Worm (Caenorhabditis elegans) whole organism, L4 larva: ENCODE results near the gene ttr-49.

Source experiments
- F26F4.8 ChIP-seq: fragments of 200-800 bp; sonication (Bioruptor generic); conservative IDR thresholded peaks from 2 replicates; pipeline ENCODE4 v1.3.6; 2022; ENCODE audit warnings: missing genetic modification characterization, missing compliant biosample characterization
- F49E8.2 ChIP-seq: sonication (generic microtip); optimal IDR thresholded peaks from 2 replicates; lab custom pipeline; 2016; ENCODE audit warnings: missing compliant biosample characterization, mild to moderate bottlenecking, missing genetic modification characterization, borderline replicate concordance
- T20F7.1 ChIP-seq: fragments of 200-800 bp; sonication (Bioruptor generic); optimal IDR thresholded peaks from 2 replicates; lab custom pipeline; 2018; ENCODE audit warnings: mild to moderate bottlenecking, missing genetic modification characterization, missing compliant biosample characterization
- Y5F2A.4 ChIP-seq: fragments of 200-800 bp; sonication (Bioruptor generic); optimal IDR thresholded peaks from 2 replicates; lab custom pipeline; 2018; ENCODE audit warnings: mild to moderate bottlenecking, missing genetic modification characterization, missing compliant biosample characterization
- Y75B8A.6 ChIP-seq: fragments of 200-800 bp; sonication (Bioruptor generic); IDR thresholded peaks from 2 replicates; pipeline ENCODE4 v1.3.6; 2022; ENCODE audit warnings: missing genetic modification reagents, missing genetic modification characterization, missing compliant biosample characterization
- aha-1 ChIP-seq: fragments of 150-350 bp; peaks from one replicate; lab custom pipeline; 2014; ENCODE audit warnings: missing biosample characterization, missing genetic modification characterization
- aly-2 ChIP-seq: sonication (generic microtip); optimal IDR thresholded peaks from 2 replicates; lab custom pipeline; 2018; ENCODE audit warnings: missing biosample characterization, missing genetic modification characterization
- arid-1 ChIP-seq: fragments of 200-800 bp; sonication (Bioruptor generic); conservative IDR thresholded peaks from 2 replicates; pipeline ENCODE4 v1.3.6; 2022; ENCODE audit warnings: missing genetic modification reagents, missing genetic modification characterization, missing compliant biosample characterization
- ceh-28 ChIP-seq: fragments of 150-350 bp; optimal IDR thresholded peaks from 2 replicates; lab custom pipeline; 2014; ENCODE audit warnings: missing biosample characterization, missing genetic modification reagents, missing genetic modification characterization
- ceh-32 ChIP-seq: sonication (generic microtip); optimal IDR thresholded peaks from 2 replicates; lab custom pipeline; 2016; ENCODE audit warnings: mild to moderate bottlenecking, missing genetic modification characterization, missing compliant biosample characterization; ENCODE audit not compliant: poor library complexity
- ceh-44 ChIP-seq: fragments of 200-800 bp; sonication (Bioruptor generic); IDR thresholded peaks from 2 replicates; pipeline ENCODE4 v1.3.6; 2022; ENCODE audit warnings: missing genetic modification reagents, missing genetic modification characterization, missing compliant biosample characterization
- ceh-62 ChIP-seq: sonication (generic microtip); optimal IDR thresholded peaks from 2 replicates; lab custom pipeline; 2017; ENCODE audit warnings: missing biosample characterization, missing genetic modification characterization
- ceh-82 ChIP-seq: sonication (generic microtip); optimal IDR thresholded peaks from 2 replicates; lab custom pipeline; 2017; ENCODE audit warnings: missing biosample characterization, missing genetic modification characterization
- duxl-1 ChIP-seq: sonication (generic microtip); optimal IDR thresholded peaks from 2 replicates; lab custom pipeline; 2016; ENCODE audit warnings: mild to moderate bottlenecking, missing genetic modification characterization, moderate library complexity, missing compliant biosample characterization; ENCODE audit not compliant: poor library complexity
- fkh-10 ChIP-seq: fragments of 150-350 bp; optimal IDR thresholded peaks from 2 replicates; lab custom pipeline; 2014; ENCODE audit warnings: missing biosample characterization, missing genetic modification reagents, missing genetic modification characterization
- gei-8 ChIP-seq: fragments of 200-800 bp; sonication (Bioruptor generic); optimal IDR thresholded peaks from 2 replicates; lab custom pipeline; 2018; ENCODE audit warnings: mild to moderate bottlenecking, missing genetic modification characterization, missing compliant biosample characterization
- hif-1 ChIP-seq, 2 experiments: sonication (generic microtip); optimal IDR thresholded peaks; 2 replicates each; lab custom pipeline; 2016 to 2017; ENCODE audit warnings: missing compliant biosample characterization in 2 of 2, missing genetic modification characterization in 2 of 2, missing genetic modification reagents in 2 of 2, missing genotype in 2 of 2, mild to moderate bottlenecking in 1 of 2
- jun-1 ChIP-seq: fragments of 150-350 bp; optimal IDR thresholded peaks from 2 replicates; lab custom pipeline; 2014; ENCODE audit warnings: missing biosample characterization, missing genetic modification reagents, missing genetic modification characterization
- lim-7 ChIP-seq: fragments of 200-800 bp; sonication (Bioruptor generic); IDR thresholded peaks from 2 replicates; pipeline ENCODE4 v1.3.6; 2022; ENCODE audit warnings: missing genetic modification characterization, missing compliant biosample characterization
- lin-15B ChIP-seq: fragments of 150-350 bp; sonication (generic microtip); optimal IDR thresholded peaks from 3 replicates; lab custom pipeline; 2014; ENCODE audit warnings: missing biosample characterization, missing genetic modification characterization
- lin-29 ChIP-seq: fragments of 200-800 bp; sonication (Bioruptor generic); IDR thresholded peaks from 2 replicates; pipeline ENCODE4 v1.3.6; 2022; ENCODE audit warnings: missing genetic modification reagents, missing genetic modification characterization, missing compliant biosample characterization
- lir-3 ChIP-seq: sonication (generic microtip); optimal IDR thresholded peaks from 2 replicates; lab custom pipeline; 2016; ENCODE audit warnings: mild to moderate bottlenecking, missing genetic modification characterization, missing compliant biosample characterization
- madf-9 ChIP-seq: fragments of 200-800 bp; sonication (Bioruptor generic); conservative IDR thresholded peaks from 2 replicates; pipeline ENCODE4 v1.3.6; 2022; ENCODE audit warnings: missing genetic modification reagents, missing genetic modification characterization, missing compliant biosample characterization
- mdl-1 ChIP-seq, 2 experiments: fragments of 150-350 bp in 1 of 2; sonication (generic microtip) in 1 of 2; optimal IDR thresholded peaks; 2 replicates each; lab custom pipeline; 2014 to 2017; ENCODE audit warnings: missing biosample characterization in 2 of 2, missing genetic modification characterization in 2 of 2
- mxl-3 ChIP-seq: fragments of 200-800 bp; sonication (Bioruptor generic); optimal IDR thresholded peaks from 2 replicates; lab custom pipeline; 2018; ENCODE audit warnings: mild to moderate bottlenecking, missing genetic modification characterization, missing compliant biosample characterization
- nhr-102 ChIP-seq: sonication (generic microtip); optimal IDR thresholded peaks from 2 replicates; lab custom pipeline; 2016; ENCODE audit warnings: mild to moderate bottlenecking, missing genetic modification characterization, moderate library complexity, missing compliant biosample characterization
- nhr-28 ChIP-seq: fragments of 150-350 bp; optimal IDR thresholded peaks from 2 replicates; lab custom pipeline; 2014; ENCODE audit warnings: missing biosample characterization, missing genetic modification characterization
- nhr-42 ChIP-seq: fragments of 200-800 bp; sonication (Bioruptor generic); IDR thresholded peaks from 2 replicates; pipeline ENCODE4 v1.3.6; 2022; ENCODE audit warnings: missing genetic modification characterization, missing compliant biosample characterization
- nhr-48 ChIP-seq: sonication (generic microtip); optimal IDR thresholded peaks from 2 replicates; lab custom pipeline; 2016; ENCODE audit warnings: mild to moderate bottlenecking, missing genetic modification characterization, missing compliant biosample characterization
- pha-4 ChIP-seq, 2 experiments: fragments of 150-350 bp in 1 of 2; fragments of 200-800 bp in 1 of 2; sonication (Bioruptor generic) in 1 of 2; IDR thresholded peaks in 1 of 2; optimal IDR thresholded peaks in 1 of 2; 2 replicates each; pipeline versions ENCODE4 v1.3.6 to Lab custom; 2014 to 2022; ENCODE audit warnings: missing genetic modification characterization in 2 of 2, missing genetic modification reagents in 2 of 2, missing biosample characterization in 1 of 2, missing compliant biosample characterization in 1 of 2
- php-3 ChIP-seq: fragments of 200-800 bp; sonication (Bioruptor generic); IDR thresholded peaks from 2 replicates; pipeline ENCODE4 v1.3.6; 2022; ENCODE audit warnings: missing genetic modification reagents, missing genetic modification characterization, missing compliant biosample characterization
- pqm-1 ChIP-seq: sonication (generic microtip); optimal IDR thresholded peaks from 2 replicates; lab custom pipeline; 2017; ENCODE audit warnings: missing biosample characterization, missing genetic modification characterization
- rbr-2 ChIP-seq: sonication (generic microtip); optimal IDR thresholded peaks from 2 replicates; lab custom pipeline; 2016; ENCODE audit warnings: missing genotype, missing genetic modification characterization, missing compliant biosample characterization
- set-16 ChIP-seq: fragments of 200-800 bp; sonication (Bioruptor generic); IDR thresholded peaks from 2 replicates; pipeline ENCODE4 v1.3.6; 2022; ENCODE audit warnings: missing genetic modification reagents, missing genetic modification characterization, missing compliant biosample characterization
- skn-1 ChIP-seq: fragments of 150-350 bp; optimal IDR thresholded peaks from 2 replicates; lab custom pipeline; 2014; ENCODE audit warnings: missing biosample characterization, missing genetic modification characterization
- snpc-1.2 ChIP-seq: fragments of 200-800 bp; sonication (Bioruptor generic); IDR thresholded peaks from 2 replicates; pipeline ENCODE4 v1.3.6; 2022; ENCODE audit warnings: missing genetic modification reagents, missing genetic modification characterization, missing compliant biosample characterization
- snpc-4 ChIP-seq: fragments of 150-350 bp; optimal IDR thresholded peaks from 2 replicates; lab custom pipeline; 2014; ENCODE audit warnings: missing biosample characterization, missing genetic modification characterization
- spr-3 ChIP-seq: fragments of 200-800 bp; sonication (Bioruptor generic); optimal IDR thresholded peaks from 2 replicates; lab custom pipeline; 2018; ENCODE audit warnings: mild to moderate bottlenecking, missing genetic modification characterization, missing compliant biosample characterization
- tra-1 ChIP-seq: fragments of 200-800 bp; sonication (Bioruptor generic); IDR thresholded peaks from 2 replicates; pipeline ENCODE4 v1.3.6; 2022; ENCODE audit warnings: missing genetic modification reagents, missing genetic modification characterization, missing compliant biosample characterization
- unc-130 ChIP-seq: sonication (generic microtip); optimal IDR thresholded peaks from 2 replicates; lab custom pipeline; 2016; ENCODE audit warnings: missing genetic modification reagents, missing genetic modification characterization, missing compliant biosample characterization
- unc-39 ChIP-seq: sonication (generic microtip); optimal IDR thresholded peaks from 2 replicates; lab custom pipeline; 2017; ENCODE audit warnings: missing biosample characterization, missing genetic modification characterization
- unc-62 ChIP-seq, 3 experiments: fragments of 150-350 bp in 1 of 3; sonication (generic microtip); optimal IDR thresholded peaks in 2 of 3; peaks in 1 of 3; 1 replicate in 1 of 3; 2 replicates in 2 of 3; lab custom pipeline; 2014 to 2017; ENCODE audit warnings: missing biosample characterization in 3 of 3, missing genetic modification characterization in 3 of 3, missing genetic modification reagents in 3 of 3, missing genotype in 1 of 3
- zag-1 ChIP-seq: fragments of 150-350 bp; optimal IDR thresholded peaks from 2 replicates; lab custom pipeline; 2014; ENCODE audit warnings: missing biosample characterization, missing genetic modification characterization
- zfp-2 ChIP-seq: sonication (generic microtip); optimal IDR thresholded peaks from 2 replicates; lab custom pipeline; 2016; ENCODE audit warnings: mild to moderate bottlenecking, missing genetic modification characterization, missing compliant biosample characterization
- zip-11 ChIP-seq: fragments of 200-800 bp; sonication (Bioruptor generic); IDR thresholded peaks from 2 replicates; pipeline ENCODE4 v1.3.6; 2022; ENCODE audit warnings: missing genetic modification characterization, missing compliant biosample characterization
- zip-2 ChIP-seq: fragments of 150-350 bp; optimal IDR thresholded peaks from 2 replicates; lab custom pipeline; 2014; ENCODE audit warnings: missing biosample characterization, missing genetic modification characterization
- ztf-7 ChIP-seq: fragments of 150-350 bp; optimal IDR thresholded peaks from 2 replicates; lab custom pipeline; 2014; ENCODE audit warnings: missing biosample characterization, missing genetic modification characterization

The ttr-49 gene

ce11 chrV:9338452-9338851 lies 17.9 kb downstream of the ttr-49 start (continued):
- TF ChIP-seq pha-4 (GFP tag; IDR thresholded peaks at IDR 0.05; lab: Robert Waterston, UW) (no peak), pha-4 (tag; optimal IDR thresholded peaks at IDR 0.05; lab: Kevin White, UChicago) (no peak)

ce11 chrV:9336462-9336861 lies 19.9 kb downstream of the ttr-49 start, which contains the start of gene coq-6:
TSS of gene coq-6 (plus strand) at chrV:9336762.
- TF ChIP-seq mxl-3 (GFP tag; lab: Kevin White, UChicago) (no peak), aha-1 (peak; percentile 69)
- TF ChIP-seq, all 104 proteins: peak for 1

- no peak for TF ChIP-seq pqm-1 (tag; lab: Kevin White, UChicago)
- no peak for TF ChIP-seq F49E8.2
- TF ChIP-seq Y5F2A.4 (GFP tag; lab: Kevin White, UChicago) = no peak
- no peak for TF ChIP-seq ceh-62
- TF ChIP-seq arid-1 (GFP tag; lab: Robert Waterston, UW) = no peak
- no peak for TF ChIP-seq Y75B8A.6
- TF ChIP-seq aly-2 (tag; lab: Kevin White, UChicago) = no peak
- TF ChIP-seq nhr-42 = no peak
- no peak for TF ChIP-seq gei-8
- no peak for TF ChIP-seq snpc-4 (tag; lab: Kevin White, UChicago)
- peak; percentile 85 for TF ChIP-seq T20F7.1 (GFP tag; lab: Kevin White, UChicago)
- TF ChIP-seq madf-9 (GFP tag; lab: Robert Waterston, UW) = no peak
- no peak for TF ChIP-seq jun-1 (tag; lab: Kevin White, UChicago)
- TF ChIP-seq unc-130 (GFP tag; lab: Kevin White, UChicago) = no peak
- no peak for TF ChIP-seq zfp-2 (tag; lab: Kevin White, UChicago)
- no peak for TF ChIP-seq ceh-82 (tag; lab: Kevin White, UChicago)
- no peak for TF ChIP-seq nhr-102 (tag; lab: Kevin White, UChicago)
- no peak for TF ChIP-seq hif-1 (tag; optimal IDR thresholded peaks at IDR 0.05; lab: Kevin White, UChicago)
- TF ChIP-seq fkh-10 = no peak
- TF ChIP-seq lir-3 (tag; lab: Kevin White, UChicago) = no peak
- TF ChIP-seq lin-29 (GFP tag; lab: Robert Waterston, UW) = no peak
- TF ChIP-seq lin-15B (tag; lab: Kevin White, UChicago) = no peak
- TF ChIP-seq unc-62 (GFP tag; optimal IDR thresholded peaks at IDR 0.05 in 1 of 2; lab: Kevin White, UChicago) = peak in 1 of 2 experiments; percentile 30
- no peak for TF ChIP-seq unc-62 (tag; optimal IDR thresholded peaks at IDR 0.05; lab: Kevin White, UChicago)
- no peak for TF ChIP-seq mxl-3 (GFP tag; lab: Kevin White, UChicago)
- no peak for TF ChIP-seq spr-3 (GFP tag; lab: Kevin White, UChicago)
- TF ChIP-seq duxl-1 = no peak
- TF ChIP-seq mdl-1 (tag; optimal IDR thresholded peaks at IDR 0.05; lab: Kevin White, UChicago) = no peak
- TF ChIP-seq nhr-48 (tag; lab: Kevin White, UChicago) = no peak
- no peak for TF ChIP-seq ztf-7 (tag; lab: Kevin White, UChicago)
- no peak for TF ChIP-seq snpc-1.2 (GFP tag; lab: Robert Waterston, UW)
- no peak for TF ChIP-seq lim-7 (GFP tag; lab: Robert Waterston, UW)
- no peak for TF ChIP-seq F26F4.8 (GFP tag; lab: Robert Waterston, UW)
- no peak for TF ChIP-seq skn-1 (tag; lab: Kevin White, UChicago)
- TF ChIP-seq ceh-44 (GFP tag; lab: Robert Waterston, UW) = no peak
- TF ChIP-seq set-16 (GFP tag; lab: Robert Waterston, UW) = no peak
- no peak for TF ChIP-seq unc-39 (tag; lab: Kevin White, UChicago)
- TF ChIP-seq ceh-32 (tag; lab: Kevin White, UChicago) = no peak
- TF ChIP-seq nhr-28 (tag; lab: Kevin White, UChicago) = peak; percentile 4
- TF ChIP-seq tra-1 = 0 out of 2 replicates have a peak, but pooled peaks have one; percentile 35
- TF ChIP-seq zip-2 (tag; lab: Kevin White, UChicago) = no peak
- TF ChIP-seq rbr-2 (tag; lab: Kevin White, UChicago) = no peak
- no peak for TF ChIP-seq php-3 (GFP tag; lab: Robert Waterston, UW)
- no peak for TF ChIP-seq zag-1 (tag; lab: Kevin White, UChicago)
- TF ChIP-seq ceh-28 (tag; lab: Kevin White, UChicago) = no peak
- TF ChIP-seq zip-11 (GFP tag; lab: Robert Waterston, UW) = no peak
These were observed 22.1 kb downstream of the ttr-49 start, which contains the start of gene ucp-4 for ce11 chrV:9334216-9334615. TSS of gene ucp-4 (plus strand) at chrV:9334298.
